Fruit fly (Drosophila melanogaster) whole organism, wandering third instar larva: ENCODE measurements around the gene CG34290.

Experiments
- Abd-B ChIP-seq: fragments of >200 bp; optimal IDR thresholded peaks from 2 replicates; lab custom pipeline; 2017; ENCODE audit warnings: missing biosample characterization, missing genetic modification characterization
- CG32264 ChIP-seq: fragments of 200-800 bp; sonication (Bioruptor generic); optimal IDR thresholded peaks from 2 replicates; lab custom pipeline; 2016; ENCODE audit warnings: missing biosample characterization, missing genetic modification characterization
- CG9705 ChIP-seq: fragments of 200-800 bp; sonication (Bioruptor generic); optimal IDR thresholded peaks from 2 replicates; lab custom pipeline; 2018; ENCODE audit warnings: missing biosample characterization, mild to moderate bottlenecking, missing genetic modification characterization
- CrebA ChIP-seq: fragments of 200-800 bp; sonication (Bioruptor generic); optimal IDR thresholded peaks from 2 replicates; lab custom pipeline; 2016; ENCODE audit warnings: missing biosample characterization, mild to moderate bottlenecking, missing genetic modification characterization, borderline replicate concordance
- Dfd ChIP-seq: fragments of >200 bp; optimal IDR thresholded peaks from 2 replicates; lab custom pipeline; 2017; ENCODE audit warnings: missing biosample characterization, missing genetic modification characterization
- Dif ChIP-seq: fragments of 200-275, 200-300 bp; sonication (Bioruptor generic); optimal IDR thresholded peaks from 2 replicates; lab custom pipeline; 2018; ENCODE audit warnings: missing biosample characterization, missing genetic modification characterization; ENCODE audit not compliant: partially characterized antibody
- GATAd ChIP-seq: sonication (Bioruptor generic); optimal IDR thresholded peaks from 2 replicates; lab custom pipeline; 2016; ENCODE audit warnings: missing biosample characterization, missing genetic modification characterization
- HLH106 ChIP-seq: fragments of 200-800 bp; optimal IDR thresholded peaks from 3 replicates; lab custom pipeline; 2019; ENCODE audit warnings: missing biosample characterization, mild to moderate bottlenecking, missing genetic modification characterization, moderate library complexity
- Hnf4 ChIP-seq: fragments of 200-800 bp; sonication (Bioruptor generic); optimal IDR thresholded peaks from 2 replicates; lab custom pipeline; 2016; ENCODE audit warnings: missing biosample characterization, mild to moderate bottlenecking, missing genetic modification characterization
- Hr78 ChIP-seq: fragments of >200 bp; optimal IDR thresholded peaks from 2 replicates; lab custom pipeline; 2017; ENCODE audit warnings: missing biosample characterization, missing genetic modification characterization
- Hr83 ChIP-seq: fragments of 200-300 bp; sonication (Bioruptor generic); optimal IDR thresholded peaks from 2 replicates; lab custom pipeline; 2016; ENCODE audit warnings: missing biosample characterization, mild to moderate bottlenecking, missing genetic modification characterization, moderate library complexity; ENCODE audit not compliant: poor library complexity, severe bottlenecking
- Jra ChIP-seq: sonication (Bioruptor generic); optimal IDR thresholded peaks from 2 replicates; lab custom pipeline; 2016; ENCODE audit warnings: missing biosample characterization, missing genetic modification characterization
- Mio ChIP-seq: sonication (Bioruptor generic); optimal IDR thresholded peaks from 2 replicates; lab custom pipeline; 2016; ENCODE audit warnings: missing biosample characterization, missing genetic modification characterization
- Myc ChIP-seq: fragments of >200 bp; optimal IDR thresholded peaks from 2 replicates; lab custom pipeline; 2017
- N ChIP-seq: fragments of >200 bp; optimal IDR thresholded peaks from 2 replicates; lab custom pipeline; 2018; ENCODE audit warnings: missing biosample characterization, missing external identifiers, missing genetic modification characterization
- OdsH ChIP-seq: fragments of 200-800 bp; sonication (Bioruptor generic); optimal IDR thresholded peaks from 2 replicates; lab custom pipeline; 2016; ENCODE audit warnings: missing biosample characterization, mild to moderate bottlenecking, missing genetic modification characterization
- Rel ChIP-seq, 2 experiments: fragments of 200-800 bp; sonication (Bioruptor generic) in 1 of 2; optimal IDR thresholded peaks; 2 replicates in 1 of 2; 3 replicates in 1 of 2; lab custom pipeline; 2016 to 2019; ENCODE audit warnings: mild to moderate bottlenecking in 2 of 2, missing biosample characterization in 2 of 2, missing genetic modification characterization in 2 of 2, moderate library complexity in 1 of 2
- Sp1 ChIP-seq: fragments of 200-800 bp; sonication (Bioruptor generic); optimal IDR thresholded peaks from 3 replicates; lab custom pipeline; 2019; ENCODE audit warnings: missing biosample characterization, mild to moderate bottlenecking, missing genetic modification characterization, moderate library complexity
- br ChIP-seq: fragments of 200-800 bp; sonication (Bioruptor generic); optimal IDR thresholded peaks from 2 replicates; lab custom pipeline; 2016; ENCODE audit warnings: missing biosample characterization, missing genetic modification characterization
- brk ChIP-seq: fragments of 200-800 bp; sonication (Bioruptor generic); optimal IDR thresholded peaks from 2 replicates; lab custom pipeline; 2016; ENCODE audit warnings: missing biosample characterization, mild to moderate bottlenecking, missing genetic modification characterization
- dl ChIP-seq, 2 experiments: fragments of 175-275, 200-275 bp in 1 of 2; fragments of 200-275 bp in 1 of 2; sonication (Bioruptor generic); optimal IDR thresholded peaks; lab custom pipeline; 2018; ENCODE audit warnings: mild to moderate bottlenecking in 2 of 2, missing biosample characterization in 2 of 2, missing genetic modification characterization in 2 of 2, moderate library complexity in 2 of 2; ENCODE audit not compliant: partially characterized antibody in 2 of 2, insufficient read depth in 1 of 2
- ey ChIP-seq: fragments of 200-800 bp; sonication (Bioruptor generic); optimal IDR thresholded peaks from 2 replicates; lab custom pipeline; 2016; ENCODE audit warnings: missing biosample characterization, missing genetic modification characterization
- foxo ChIP-seq, 2 experiments: fragments of 200-800 bp; sonication (Bioruptor generic); optimal IDR thresholded peaks; 2 replicates in 1 of 2; 3 replicates in 1 of 2; lab custom pipeline; 2016 to 2017; ENCODE audit warnings: missing biosample characterization in 2 of 2, missing genetic modification characterization in 2 of 2
- fru ChIP-seq: fragments of 200-800 bp; sonication (Bioruptor generic); optimal IDR thresholded peaks from 3 replicates; lab custom pipeline; 2016; ENCODE audit warnings: missing biosample characterization, mild to moderate bottlenecking, missing genetic modification characterization
- h ChIP-seq: fragments of 200-800 bp; sonication (Bioruptor generic); optimal IDR thresholded peaks from 3 replicates; lab custom pipeline; 2016; ENCODE audit warnings: missing biosample characterization, mild to moderate bottlenecking, missing genetic modification characterization
- lola ChIP-seq: fragments of >200 bp; optimal IDR thresholded peaks from 2 replicates; lab custom pipeline; 2017; ENCODE audit warnings: missing biosample characterization, missing genetic modification characterization
- psq ChIP-seq: fragments of 200-800 bp; sonication (Bioruptor generic); optimal IDR thresholded peaks from 3 replicates; lab custom pipeline; 2017; ENCODE audit warnings: missing biosample characterization, mild to moderate bottlenecking, missing genetic modification characterization, moderate library complexity
- rgr ChIP-seq: fragments of 200-800 bp; sonication (Bioruptor generic); optimal IDR thresholded peaks from 3 replicates; lab custom pipeline; 2016; ENCODE audit warnings: missing biosample characterization, mild to moderate bottlenecking, missing genetic modification characterization
- sage ChIP-seq: fragments of 200-800 bp; sonication (Bioruptor generic); optimal IDR thresholded peaks from 2 replicates; lab custom pipeline; 2016; ENCODE audit warnings: missing biosample characterization, mild to moderate bottlenecking, missing genetic modification characterization
- sv ChIP-seq: fragments of 200-800 bp; sonication (Bioruptor generic); optimal IDR thresholded peaks from 3 replicates; lab custom pipeline; 2016; ENCODE audit warnings: missing biosample characterization, missing genetic modification characterization
- tai ChIP-seq: sonication (Bioruptor generic); optimal IDR thresholded peaks from 2 replicates; lab custom pipeline; 2016; ENCODE audit warnings: missing biosample characterization, missing genetic modification characterization
- usp ChIP-seq: fragments of >200 bp; optimal IDR thresholded peaks from 2 replicates; lab custom pipeline; 2017; ENCODE audit warnings: missing biosample characterization, missing genetic modification characterization
- woc ChIP-seq: sonication (Bioruptor generic); optimal IDR thresholded peaks from 2 replicates; lab custom pipeline; 2016; ENCODE audit warnings: missing biosample characterization, mild to moderate bottlenecking, missing genetic modification characterization

Gene CG34290

DNA sequence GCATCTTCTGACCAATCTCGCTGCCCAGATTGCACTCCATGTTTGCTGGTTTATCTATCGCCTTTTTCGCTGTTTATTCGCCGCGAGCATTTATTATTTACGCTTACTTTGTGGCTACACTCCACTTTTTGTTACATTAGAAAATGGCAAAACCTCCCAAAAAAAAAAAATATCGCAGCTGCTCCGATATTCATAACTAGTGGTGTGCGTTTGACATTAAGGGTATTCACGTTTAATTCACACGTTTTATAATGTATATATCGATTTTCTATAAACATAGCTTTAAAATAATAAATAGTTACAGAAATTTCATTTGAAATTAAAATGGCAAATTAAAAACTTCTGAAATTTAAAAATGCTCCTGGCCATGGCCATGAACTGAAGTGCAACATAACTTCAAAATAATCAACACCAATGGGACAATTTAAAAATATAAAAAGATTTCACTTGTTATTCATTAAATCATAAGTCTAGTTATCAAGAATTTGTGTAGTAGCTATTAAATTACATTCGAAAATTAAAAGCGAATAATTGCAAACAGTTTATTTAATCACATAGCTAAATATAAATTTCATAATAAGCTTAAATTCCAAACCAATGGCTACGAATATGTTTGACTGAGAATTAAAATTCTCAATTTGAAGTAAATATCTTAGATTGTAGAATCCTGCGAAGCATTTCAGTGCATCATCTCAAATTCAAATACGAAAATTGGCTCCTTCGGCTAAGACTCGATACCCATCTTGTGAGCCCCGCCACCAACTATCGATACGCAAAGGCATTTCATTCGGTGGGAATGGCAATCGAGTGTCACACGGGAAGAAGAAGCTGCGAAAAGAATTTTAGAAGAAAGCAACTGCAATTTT, 28.8 kb upstream of the CG34290 start, which contains the start of the genes Nab2 and BRWD3:
Nab2 (minus strand) TSS at position 203 of the 866 bp plus-strand sequence.
BRWD3 (plus strand) TSS at position 784 of the 866 bp plus-strand sequence.
- peak; percentile 15 for TF ChIP-seq CG9705
- no peak for TF ChIP-seq Hnf4 (GFP tag; lab: Kevin White, UChicago)
- peak; percentile 31 for TF ChIP-seq ey (GFP tag; lab: Kevin White, UChicago)
- TF ChIP-seq rgr (GFP tag; lab: Kevin White, UChicago) = no peak
- peak; percentile 48 for TF ChIP-seq psq (GFP tag; lab: Kevin White, UChicago)
- TF ChIP-seq Myc (lab: Kevin White, UChicago) = peak; percentile 26
- no peak for TF ChIP-seq sage (GFP tag; lab: Kevin White, UChicago)
- TF ChIP-seq Hr83 (GFP tag; lab: Kevin White, UChicago) = peak; percentile 66
- no peak for TF ChIP-seq Rel (GFP tag; optimal IDR thresholded peaks at IDR 0.05; lab: Kevin White, UChicago)
- TF ChIP-seq Rel (tag; optimal IDR thresholded peaks at IDR 0.05; lab: Kevin White, UChicago) = no peak
- peak in 1 of 2 experiments; percentile 32 for TF ChIP-seq foxo (GFP tag; optimal IDR thresholded peaks at IDR 0.05; lab: Kevin White, UChicago)
- no peak for TF ChIP-seq dl (GFP tag; optimal IDR thresholded peaks at IDR 0.05; lab: Kevin White, UChicago; ENCODE audit: insufficient read depth in 1 of 2, partially characterized antibody in 2 of 2)
- peak; percentile 28 for TF ChIP-seq sv (GFP tag; lab: Kevin White, UChicago)
- TF ChIP-seq HLH106 (tag; lab: Kevin White, UChicago) = peak; percentile 7
- TF ChIP-seq, all 38 proteins: peak for 8

DNA sequence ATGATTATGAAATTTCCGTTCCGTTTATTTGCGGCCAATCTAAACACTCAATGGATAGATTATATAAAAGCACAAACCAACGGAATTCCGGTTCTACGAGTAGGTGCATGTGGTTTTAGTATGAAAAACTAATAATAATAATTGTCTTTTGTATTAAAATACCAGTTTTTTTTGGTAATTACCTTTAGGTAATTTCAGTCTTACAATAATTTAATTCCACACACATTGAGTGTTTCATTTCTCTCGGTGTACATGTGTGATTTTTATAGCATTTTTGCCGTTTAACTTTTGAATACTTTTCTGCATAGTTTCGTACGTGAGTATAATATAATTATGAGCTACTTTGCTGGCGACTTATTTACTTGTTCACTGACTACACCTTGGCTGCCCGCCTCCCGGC, 13.4 kb upstream of the CG34290 start:
- TF ChIP-seq Hr78 (GFP tag; lab: Kevin White, UChicago) (no peak), brk (GFP tag; lab: Kevin White, UChicago) (no peak), N (GFP tag; lab: Kevin White, UChicago) (no peak), OdsH (GFP tag; lab: Kevin White, UChicago) (no peak), Abd-B (GFP tag; lab: Kevin White, UChicago) (no peak), br (GFP tag; lab: Kevin White, UChicago) (no peak), tai (GFP tag; lab: Kevin White, UChicago) (no peak), Sp1 (GFP tag; lab: Kevin White, UChicago) (no peak), Dif (GFP tag; lab: Kevin White, UChicago) (no peak), sage (GFP tag; lab: Kevin White, UChicago) (no peak), GATAd (GFP tag; lab: Kevin White, UChicago) (no peak), Dfd (GFP tag; lab: Kevin White, UChicago) (no peak), dl (GFP tag; optimal IDR thresholded peaks at IDR 0.05; lab: Kevin White, UChicago; ENCODE audit: insufficient read depth in 1 of 2, partially characterized antibody in 2 of 2) (no peak), CG32264 (GFP tag; lab: Kevin White, UChicago) (no peak), h (GFP tag; lab: Kevin White, UChicago) (no peak)
- TF ChIP-seq, all 38 proteins: peak for 0

DNA sequence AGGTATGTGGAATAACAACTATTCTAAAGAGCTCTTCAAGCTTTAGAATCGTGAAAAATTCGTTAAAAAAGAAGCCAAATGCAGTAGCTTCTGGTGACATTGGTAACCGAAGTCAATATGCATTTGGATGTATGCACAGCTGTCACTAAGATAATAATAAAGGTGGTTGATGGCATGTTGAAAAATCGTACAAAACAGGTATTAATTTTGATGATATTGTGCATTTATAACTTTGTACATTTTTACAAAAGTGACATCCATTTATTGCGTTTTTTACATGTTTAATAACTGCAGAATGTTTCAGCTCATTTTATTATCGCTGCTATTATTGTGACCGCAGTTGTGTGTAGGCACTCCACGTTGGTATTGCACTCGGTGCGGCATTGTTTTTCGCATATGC, 11.9 kb upstream of the CG34290 start:
- TF ChIP-seq sv (GFP tag; lab: Kevin White, UChicago) = no peak
- no peak for TF ChIP-seq Mio (GFP tag; lab: Kevin White, UChicago)
- TF ChIP-seq h (GFP tag; lab: Kevin White, UChicago) = no peak
- TF ChIP-seq foxo (GFP tag; optimal IDR thresholded peaks at IDR 0.05; lab: Kevin White, UChicago) = peak in 1 of 2 experiments; percentile 32
- TF ChIP-seq Dfd (GFP tag; lab: Kevin White, UChicago) = no peak
- no peak for TF ChIP-seq GATAd (GFP tag; lab: Kevin White, UChicago)
- TF ChIP-seq usp (GFP tag; lab: Kevin White, UChicago) = no peak
- TF ChIP-seq dl (GFP tag; optimal IDR thresholded peaks at IDR 0.05; lab: Kevin White, UChicago; ENCODE audit: insufficient read depth in 1 of 2, partially characterized antibody in 2 of 2) = no peak
- no peak for TF ChIP-seq Sp1 (GFP tag; lab: Kevin White, UChicago)
- TF ChIP-seq Hr78 (GFP tag; lab: Kevin White, UChicago) = no peak
- TF ChIP-seq CrebA = no peak
- TF ChIP-seq CG32264 (GFP tag; lab: Kevin White, UChicago) = no peak
- no peak for TF ChIP-seq Jra
- TF ChIP-seq Abd-B (GFP tag; lab: Kevin White, UChicago) = no peak
- no peak for TF ChIP-seq rgr (GFP tag; lab: Kevin White, UChicago)
- peak; percentile 88 for TF ChIP-seq Hr83 (GFP tag; lab: Kevin White, UChicago)
- TF ChIP-seq N (GFP tag; lab: Kevin White, UChicago) = no peak
- no peak for TF ChIP-seq sage (GFP tag; lab: Kevin White, UChicago)
- no peak for TF ChIP-seq Hnf4 (GFP tag; lab: Kevin White, UChicago)
- no peak for TF ChIP-seq fru (GFP tag; lab: Kevin White, UChicago)
- TF ChIP-seq OdsH (GFP tag; lab: Kevin White, UChicago) = peak; percentile 1
- no peak for TF ChIP-seq lola (GFP tag; lab: Kevin White, UChicago)
- TF ChIP-seq psq (GFP tag; lab: Kevin White, UChicago) = no peak
- no peak for TF ChIP-seq woc (GFP tag; lab: Kevin White, UChicago)
